Worm (Caenorhabditis elegans) whole organism, L4 larva: Measurements from ENCODE around the gene wdfy-3.

Experiments
- F49E8.2 ChIP-seq: sonication (generic microtip); optimal IDR thresholded peaks from 2 replicates; lab custom pipeline; 2016; ENCODE audit warnings: missing compliant biosample characterization, mild to moderate bottlenecking, missing genetic modification characterization, borderline replicate concordance
- T26A8.4 ChIP-seq: fragments of 200-800 bp; sonication (Bioruptor generic); IDR thresholded peaks from 2 replicates; pipeline ENCODE4 v1.3.6; 2022; ENCODE audit warnings: missing genetic modification characterization, missing compliant biosample characterization
- Y5F2A.4 ChIP-seq: fragments of 200-800 bp; sonication (Bioruptor generic); optimal IDR thresholded peaks from 2 replicates; lab custom pipeline; 2018; ENCODE audit warnings: mild to moderate bottlenecking, missing genetic modification characterization, missing compliant biosample characterization
- ama-1 ChIP-seq: fragments of 150-350 bp; optimal IDR thresholded peaks from 2 replicates; lab custom pipeline; 2014; ENCODE audit warnings: inconsistent platforms, mixed read lengths
- egl-27 ChIP-seq: sonication (generic microtip); optimal IDR thresholded peaks from 3 replicates; lab custom pipeline; 2017; ENCODE audit warnings: missing biosample characterization, missing genetic modification reagents, missing genetic modification characterization
- jun-1 ChIP-seq: fragments of 150-350 bp; optimal IDR thresholded peaks from 2 replicates; lab custom pipeline; 2014; ENCODE audit warnings: missing biosample characterization, missing genetic modification reagents, missing genetic modification characterization
- lsy-2 ChIP-seq, 2 experiments: fragments of 150-350 bp in 1 of 2; sonication (generic microtip) in 1 of 2; optimal IDR thresholded peaks; 2 replicates each; lab custom pipeline; 2014 to 2017; ENCODE audit warnings: missing biosample characterization in 2 of 2, missing genetic modification characterization in 2 of 2
- nhr-42 ChIP-seq: fragments of 200-800 bp; sonication (Bioruptor generic); IDR thresholded peaks from 2 replicates; pipeline ENCODE4 v1.3.6; 2022; ENCODE audit warnings: missing genetic modification characterization, missing compliant biosample characterization
- pqm-1 ChIP-seq: sonication (generic microtip); optimal IDR thresholded peaks from 2 replicates; lab custom pipeline; 2017; ENCODE audit warnings: missing biosample characterization, missing genetic modification characterization
- tag-97 ChIP-seq: fragments of 200-800 bp; sonication (Bioruptor generic); IDR thresholded peaks from 2 replicates; pipeline ENCODE4 v1.3.6; 2022; ENCODE audit warnings: missing genetic modification characterization, missing compliant biosample characterization

DNA sequence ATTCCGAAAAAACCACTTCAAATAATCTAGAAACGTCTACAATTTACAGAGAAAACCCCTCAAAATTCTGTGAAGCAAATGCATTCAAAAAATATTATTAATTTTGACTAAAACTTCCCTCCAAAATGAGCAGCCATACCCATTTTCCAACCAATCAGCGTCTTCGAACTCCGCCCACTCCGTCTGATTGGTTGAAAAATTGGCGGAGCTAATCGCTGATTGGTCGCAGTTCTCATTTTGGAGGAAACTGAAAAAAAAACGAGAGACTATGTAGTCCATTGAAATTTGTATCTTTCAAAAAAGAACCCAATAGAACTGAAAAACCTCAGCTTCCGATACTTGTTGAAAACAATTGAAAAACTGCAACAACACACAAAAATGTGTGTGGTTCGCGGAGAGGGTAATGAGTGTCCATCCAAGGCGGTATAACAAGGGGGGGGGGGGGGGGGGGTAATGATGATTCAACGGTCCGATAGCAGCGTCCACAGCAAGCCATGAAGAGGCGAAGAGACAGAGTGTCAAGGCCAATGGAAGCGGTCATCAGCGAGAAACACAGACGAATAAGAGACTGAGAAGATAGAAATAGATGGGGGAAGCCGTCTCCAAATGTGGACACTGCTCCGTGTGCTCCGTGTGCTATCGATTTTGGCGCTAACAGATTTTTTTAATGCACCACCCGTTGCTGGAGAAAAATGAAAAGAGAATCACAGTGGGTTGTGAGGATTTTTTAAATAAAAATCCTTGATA lies 36.1 kb upstream of the wdfy-3 start:
- no peak for TF ChIP-seq T26A8.4 (GFP tag; lab: Robert Waterston, UW)
- TF ChIP-seq ama-1 (lab: Kevin White, UChicago), result no peak
- no peak for TF ChIP-seq egl-27
- TF ChIP-seq Y5F2A.4 (GFP tag; lab: Kevin White, UChicago), result no peak
- no peak for TF ChIP-seq nhr-42 (GFP tag; lab: Robert Waterston, UW)
- no peak for TF ChIP-seq F49E8.2 (tag; lab: Kevin White, UChicago)
- no peak for TF ChIP-seq jun-1 (tag; lab: Kevin White, UChicago)
- TF ChIP-seq tag-97, result no peak
- no peak for TF ChIP-seq pqm-1 (tag; lab: Kevin White, UChicago)
- TF ChIP-seq lsy-2 (tag; optimal IDR thresholded peaks at IDR 0.05; lab: Kevin White, UChicago), result no peak
